Fruit fly (Drosophila melanogaster) whole organism: ENCODE measurements around the gene lace.

Experiments
- CG8478 ChIP-seq: fragments of >200 bp; optimal IDR thresholded peaks from 2 replicates; lab custom pipeline; 2018; ENCODE audit warnings: inconsistent platforms
- pan ChIP-seq: fragments of >200 bp; optimal IDR thresholded peaks from 2 replicates; lab custom pipeline; 2017
- psq ChIP-seq: fragments of >200 bp; optimal IDR thresholded peaks from 2 replicates; lab custom pipeline; 2017

dm6 chr2L:15537402-15537801 is 38.5 kb downstream of the lace start:
- no peak for TF ChIP-seq CG8478
- TF ChIP-seq psq: no peak
- TF ChIP-seq pan: no peak
